Fruit fly (Drosophila melanogaster) whole organism, pupa: ENCODE data around the gene Ras64B.

Source experiments
- CG10348 ChIP-seq: fragments of 200-800 bp; sonication (Bioruptor generic); IDR thresholded peaks from 2 replicates; pipeline ENCODE4 v1.3.6; 2022; ENCODE audit warnings: missing biosample characterization, missing genetic modification characterization
- CG12605 ChIP-seq: fragments of 200-800 bp; sonication (Bioruptor generic); IDR thresholded peaks from 2 replicates; pipeline ENCODE4 v1.3.6; 2022; ENCODE audit warnings: missing biosample characterization, missing genetic modification characterization
- CG13204 ChIP-seq: fragments of 200-800 bp; sonication (Bioruptor generic); optimal IDR thresholded peaks from 2 replicates; lab custom pipeline; 2018; ENCODE audit warnings: missing biosample characterization, mild to moderate bottlenecking, missing genetic modification characterization, moderate library complexity
- CG14655 ChIP-seq: fragments of 200-800 bp; sonication (Bioruptor generic); optimal IDR thresholded peaks from 3 replicates; lab custom pipeline; 2017; ENCODE audit warnings: mild to moderate bottlenecking, missing biosample characterization, missing genetic modification reagents, missing genetic modification characterization
- CG15710 ChIP-seq: fragments of 200-800 bp; sonication (Bioruptor generic); optimal IDR thresholded peaks from 2 replicates; lab custom pipeline; 2018; ENCODE audit warnings: missing biosample characterization, mild to moderate bottlenecking, missing genetic modification characterization, moderate library complexity
- CG17806 ChIP-seq: fragments of 200-800 bp; sonication (Bioruptor generic); optimal IDR thresholded peaks from 2 replicates; lab custom pipeline; 2018; ENCODE audit warnings: missing biosample characterization, mild to moderate bottlenecking, missing genetic modification characterization, moderate library complexity
- CG32121 ChIP-seq: fragments of 200-800 bp; sonication (Bioruptor generic); IDR thresholded peaks from 2 replicates; pipeline ENCODE4 v1.3.6; 2022; ENCODE audit warnings: missing biosample characterization, missing genetic modification characterization
- CG34367 ChIP-seq: fragments of 200-800 bp; sonication (Bioruptor generic); optimal IDR thresholded peaks from 2 replicates; lab custom pipeline; 2018; ENCODE audit warnings: missing biosample characterization, mild to moderate bottlenecking, missing genetic modification characterization
- CG4496 ChIP-seq: fragments of 200-800 bp; sonication (Bioruptor generic); IDR thresholded peaks from 3 replicates; pipeline ENCODE4 v1.3.6; 2022; ENCODE audit warnings: missing biosample characterization, missing genetic modification characterization
- CG8159 ChIP-seq: fragments of 200-800 bp; sonication (Bioruptor generic); optimal IDR thresholded peaks from 3 replicates; lab custom pipeline; 2018; ENCODE audit warnings: missing biosample characterization, mild to moderate bottlenecking, missing genetic modification characterization, moderate library complexity
- CG8301 ChIP-seq: fragments of 200-800 bp; sonication (Bioruptor generic); optimal IDR thresholded peaks from 2 replicates; lab custom pipeline; 2018; ENCODE audit warnings: missing biosample characterization, mild to moderate bottlenecking, missing genetic modification characterization
- CG9948 ChIP-seq: fragments of 200-800 bp; sonication (Bioruptor generic); optimal IDR thresholded peaks from 2 replicates; lab custom pipeline; 2018; ENCODE audit warnings: missing biosample characterization, mild to moderate bottlenecking, missing genetic modification characterization, moderate library complexity
- D1 ChIP-seq: fragments of 200-800 bp; sonication (Bioruptor generic); optimal IDR thresholded peaks from 2 replicates; lab custom pipeline; 2018; ENCODE audit warnings: missing biosample characterization, mild to moderate bottlenecking, missing genetic modification characterization, moderate library complexity
- EcR ChIP-seq: fragments of 200-800 bp; sonication (Bioruptor generic); optimal IDR thresholded peaks from 3 replicates; lab custom pipeline; 2019; ENCODE audit warnings: missing biosample characterization, missing genetic modification characterization, mild to moderate bottlenecking, moderate library complexity, missing genetic modification reagents
- Ets98B ChIP-seq: fragments of 200-800 bp; sonication (Bioruptor generic); IDR thresholded peaks from 2 replicates; pipeline ENCODE4 v1.3.6; 2022; ENCODE audit warnings: missing biosample characterization, missing genetic modification characterization
- Pif1A ChIP-seq: fragments of 200-800 bp; sonication (Bioruptor generic); optimal IDR thresholded peaks from 3 replicates; lab custom pipeline; 2016; ENCODE audit warnings: missing biosample characterization, missing genetic modification characterization
- Pif1B ChIP-seq: fragments of 200-800 bp; sonication (Bioruptor generic); optimal IDR thresholded peaks from 3 replicates; lab custom pipeline; 2016; ENCODE audit warnings: missing biosample characterization, missing genetic modification characterization
- Snoo ChIP-seq: fragments of 200-800 bp; sonication (Bioruptor generic); optimal IDR thresholded peaks from 3 replicates; lab custom pipeline; 2017; ENCODE audit warnings: missing biosample characterization, mild to moderate bottlenecking, missing genetic modification characterization, inconsistent platforms
- fd96Ca ChIP-seq: fragments of 200-800 bp; sonication (Bioruptor generic); IDR thresholded peaks from 3 replicates; pipeline ENCODE4 v1.3.6; 2022; ENCODE audit warnings: missing biosample characterization, missing genetic modification characterization
- gl ChIP-seq: fragments of 200-800 bp; sonication (Bioruptor generic); optimal IDR thresholded peaks from 2 replicates; lab custom pipeline; 2018; ENCODE audit warnings: missing biosample characterization, mild to moderate bottlenecking, missing genetic modification characterization
- rn ChIP-seq: fragments of 200-800 bp; sonication (Bioruptor generic); IDR thresholded peaks from 2 replicates; pipeline ENCODE4 v1.3.6; 2022; ENCODE audit warnings: missing biosample characterization, missing genetic modification characterization

Ras64B gene

DNA sequence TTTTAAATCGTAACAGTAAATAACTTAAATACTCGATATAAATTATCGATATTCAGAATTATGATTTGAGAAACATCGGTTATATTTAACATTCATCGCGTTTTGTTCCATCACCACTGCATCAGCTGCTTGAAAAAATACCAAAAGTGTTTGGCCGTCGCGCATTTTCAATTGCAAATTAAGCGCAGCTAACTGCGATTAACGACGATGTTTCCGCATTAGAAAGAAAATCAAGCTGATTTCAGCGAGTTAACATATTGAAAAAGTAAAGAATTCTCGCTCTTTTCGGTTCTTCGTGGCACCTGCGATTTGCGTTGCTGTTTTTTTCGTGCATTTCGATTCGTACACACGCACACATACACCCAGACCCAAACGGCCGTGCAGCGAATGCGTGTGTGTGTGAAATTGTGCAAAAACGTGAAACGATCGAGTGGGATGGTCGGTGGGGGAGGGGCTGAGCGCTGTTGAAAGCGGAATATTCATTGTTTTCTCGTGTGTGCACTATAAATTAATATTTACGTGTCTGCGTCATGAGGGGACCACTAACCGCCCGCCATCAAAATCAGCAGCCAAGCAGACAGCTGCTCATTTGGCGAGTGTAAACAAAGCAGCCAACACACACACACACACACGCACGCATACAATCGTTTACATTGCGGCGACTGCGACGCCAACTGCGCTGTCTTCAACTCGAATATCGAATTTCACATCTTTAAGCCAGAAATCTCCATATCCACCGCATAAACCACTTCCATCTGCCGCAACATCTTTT, 30.6 kb upstream of the Ras64B start, which contains the start of gene Ack:
Gene Ack (plus strand): TSS at position 115 of the 772 bp plus-strand sequence.
- TF ChIP-seq fd96Ca = no peak; the same call in 2 of the 3 replicates
- peak; percentile 22; the same call in 1 of the 2 replicates for TF ChIP-seq CG32121
- TF ChIP-seq CG13204 (GFP tag; lab: Kevin White, UChicago) = peak; percentile 17

DNA sequence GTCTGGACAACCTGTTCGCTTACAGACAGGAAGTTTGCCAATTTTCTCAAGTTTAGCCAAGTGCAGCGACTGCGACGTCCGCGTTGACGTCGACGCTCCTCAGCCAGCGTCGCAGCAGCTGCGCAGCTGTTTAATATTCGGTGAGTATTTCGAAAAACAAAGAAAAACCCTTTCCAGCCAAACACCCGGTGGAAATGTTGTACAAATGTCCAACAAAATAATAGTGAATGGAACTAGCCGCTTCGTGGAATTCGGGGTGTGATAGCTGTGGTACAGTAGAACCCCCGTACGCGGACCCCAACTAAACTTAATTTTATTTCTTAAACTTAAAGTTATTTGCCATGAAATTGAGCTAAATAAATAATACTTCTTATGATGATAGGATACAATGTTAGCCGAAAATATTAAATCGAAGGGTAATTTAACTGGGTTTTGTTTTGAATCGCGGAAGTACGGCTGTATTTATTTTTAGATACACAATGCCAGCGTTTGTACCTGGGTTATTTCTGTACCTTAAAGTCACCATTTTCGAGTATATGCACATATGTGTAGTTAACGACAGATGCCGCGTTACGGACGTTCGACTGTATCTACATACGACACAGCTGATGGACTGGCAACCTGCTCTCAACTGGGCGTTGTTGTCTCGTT, 29.9 kb upstream of the Ras64B start:
- TF ChIP-seq rn (GFP tag; lab: Robert Waterston, UW) (no peak), Pif1A (GFP tag; lab: Kevin White, UChicago) (peak; percentile 81), CG17806 (tag; lab: Kevin White, UChicago) (peak; percentile 31), CG4496 (GFP tag; lab: Robert Waterston, UW) (peak; percentile 59; the same call in 1 of the 3 replicates), CG8301 (tag; lab: Kevin White, UChicago) (peak; percentile 79), CG32121 (peak; percentile 48), fd96Ca (peak; percentile 55; the same call in 1 of the 3 replicates), CG8159 (tag; lab: Kevin White, UChicago) (peak; percentile 66), CG10348 (GFP tag; lab: Robert Waterston, UW) (no peak), CG15710 (tag; lab: Kevin White, UChicago) (peak; percentile 69), gl (tag; lab: Kevin White, UChicago) (peak; percentile 15), CG12605 (GFP tag; lab: Robert Waterston, UW) (no peak), D1 (tag; lab: Kevin White, UChicago) (no peak), CG9948 (peak; percentile 63), Snoo (tag; lab: Kevin White, UChicago) (peak; percentile 58), Ets98B (GFP tag; lab: Robert Waterston, UW) (peak; percentile 61), EcR (GFP tag; lab: Kevin White, UChicago) (no peak), CG34367 (tag; lab: Kevin White, UChicago) (peak; percentile 41), CG14655 (GFP tag; lab: Kevin White, UChicago) (peak; percentile 79), Pif1B (GFP tag; lab: Kevin White, UChicago) (peak; percentile 41), CG13204 (GFP tag; lab: Kevin White, UChicago) (peak; percentile 39)

DNA sequence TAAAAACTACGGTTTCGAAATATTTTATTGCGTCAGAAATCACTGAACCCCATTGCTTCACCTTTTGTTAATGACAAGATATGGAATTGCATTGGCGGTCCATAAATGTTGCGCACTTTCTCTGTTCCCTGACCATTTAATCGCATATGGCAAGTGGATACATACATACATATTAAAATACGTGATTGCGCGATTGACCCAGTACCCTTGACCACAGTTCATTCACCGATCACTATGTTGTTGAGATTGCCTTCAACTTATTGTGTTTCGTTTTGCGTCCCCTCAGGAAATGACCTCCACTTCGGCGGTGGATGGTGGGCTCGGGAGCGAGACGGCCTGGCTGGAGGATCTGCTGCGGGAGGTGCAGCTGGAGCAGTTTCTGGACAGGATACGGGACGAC, 28.7 kb upstream of the Ras64B start:
- peak; percentile 92 for TF ChIP-seq EcR (GFP tag; lab: Kevin White, UChicago)
- no peak for TF ChIP-seq CG4496 (GFP tag; lab: Robert Waterston, UW)
- TF ChIP-seq, all 21 proteins: peak for 1

DNA sequence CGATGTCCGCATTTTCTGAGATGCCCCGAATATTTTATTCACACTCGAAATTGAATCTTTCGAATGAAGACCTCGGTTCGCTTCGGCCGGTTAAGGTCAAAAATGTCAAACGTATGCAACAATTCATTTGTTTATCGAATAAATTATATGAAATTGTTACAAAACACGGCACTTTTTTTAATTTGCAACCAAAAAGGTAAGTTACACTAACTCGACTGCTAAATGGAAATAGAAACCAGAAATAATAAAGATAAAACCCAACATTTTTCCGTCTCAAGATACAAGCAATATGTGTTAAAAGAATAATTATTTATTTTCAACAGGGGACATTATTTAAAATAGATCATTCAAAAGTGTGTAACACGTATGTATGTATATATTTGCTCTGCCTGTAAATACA, 24.9 kb upstream of the Ras64B start:
- TF ChIP-seq EcR (GFP tag; lab: Kevin White, UChicago) (no peak), CG32121 (no peak), Snoo (tag; lab: Kevin White, UChicago) (no peak), CG15710 (tag; lab: Kevin White, UChicago) (no peak), CG34367 (tag; lab: Kevin White, UChicago) (no peak), CG13204 (GFP tag; lab: Kevin White, UChicago) (no peak)

DNA sequence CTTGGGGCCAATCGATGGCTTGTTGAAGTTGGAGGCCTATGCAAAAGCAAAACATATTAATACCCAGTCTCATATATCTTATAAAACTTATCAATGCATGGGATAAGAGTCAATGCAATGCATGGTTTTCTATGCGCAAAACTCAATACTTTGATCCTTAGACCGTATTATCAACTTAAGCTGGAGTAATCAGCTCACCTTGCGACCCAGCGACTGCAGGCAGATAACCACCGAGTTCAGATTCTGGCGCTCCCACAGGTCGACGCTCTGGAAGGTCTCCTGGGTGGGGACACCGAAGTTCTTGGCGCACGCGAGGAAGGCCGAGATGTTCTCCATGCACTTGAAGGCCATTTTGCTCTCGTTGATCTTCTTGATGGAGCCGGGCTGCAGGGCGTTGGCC, 23.8 kb upstream of the Ras64B start:
- TF ChIP-seq CG12605 (GFP tag; lab: Robert Waterston, UW) (no peak), CG13204 (GFP tag; lab: Kevin White, UChicago) (no peak), CG15710 (tag; lab: Kevin White, UChicago) (no peak), EcR (GFP tag; lab: Kevin White, UChicago) (no peak), Snoo (tag; lab: Kevin White, UChicago) (no peak), CG14655 (GFP tag; lab: Kevin White, UChicago) (no peak), CG34367 (tag; lab: Kevin White, UChicago) (no peak), rn (GFP tag; lab: Robert Waterston, UW) (no peak), fd96Ca (no peak), CG10348 (GFP tag; lab: Robert Waterston, UW) (no peak)
- TF ChIP-seq, all 21 proteins: peak for 0

DNA sequence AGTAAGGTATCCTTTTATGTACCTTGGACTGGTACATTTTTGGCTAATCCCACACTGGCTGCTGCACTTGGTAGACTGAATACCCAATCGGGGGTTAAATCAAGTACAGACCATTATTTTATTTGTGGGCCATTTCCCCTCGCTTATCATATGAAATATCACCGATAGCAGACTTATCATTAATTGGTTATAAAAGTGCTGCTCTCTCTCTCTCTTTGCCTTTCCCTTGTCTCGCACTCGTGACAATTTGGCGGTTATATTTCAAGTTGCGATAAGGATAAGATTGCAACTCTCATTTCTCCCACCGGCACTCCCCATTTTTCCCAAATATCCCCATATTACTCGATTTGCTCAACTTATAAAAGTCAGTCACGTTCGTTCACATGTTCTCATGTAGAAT, 23.2 kb upstream of the Ras64B start:
- TF ChIP-seq D1 (tag; lab: Kevin White, UChicago) (no peak), EcR (GFP tag; lab: Kevin White, UChicago) (no peak), Pif1B (GFP tag; lab: Kevin White, UChicago) (no peak), CG10348 (GFP tag; lab: Robert Waterston, UW) (no peak), CG13204 (GFP tag; lab: Kevin White, UChicago) (no peak), Pif1A (GFP tag; lab: Kevin White, UChicago) (no peak), fd96Ca (no peak), Snoo (tag; lab: Kevin White, UChicago) (no peak), CG4496 (GFP tag; lab: Robert Waterston, UW) (no peak), CG8301 (tag; lab: Kevin White, UChicago) (no peak), CG17806 (tag; lab: Kevin White, UChicago) (no peak), CG12605 (GFP tag; lab: Robert Waterston, UW) (no peak), CG14655 (GFP tag; lab: Kevin White, UChicago) (no peak), Ets98B (GFP tag; lab: Robert Waterston, UW) (no peak), CG8159 (tag; lab: Kevin White, UChicago) (no peak), gl (tag; lab: Kevin White, UChicago) (no peak), rn (GFP tag; lab: Robert Waterston, UW) (no peak), CG9948 (no peak)
